Worm (Caenorhabditis elegans): ENCODE measurements around the gene gei-15.

- TF ChIP-seq tlp-1 (tag; optimal IDR thresholded peaks at IDR 0.05) (no peak), pqm-1 (tag; optimal IDR thresholded peaks at IDR 0.05) (no peak), fkh-4 (tag; optimal IDR thresholded peaks at IDR 0.05; ENCODE audit: borderline replicate concordance) (no peak), snpc-4 (tag; optimal IDR thresholded peaks at IDR 0.05) (no peak), grh-1 (GFP tag; IDR thresholded peaks at IDR 0.05) (no peak), lsy-2 (tag; optimal IDR thresholded peaks at IDR 0.05) (no peak), fos-1 (tag; optimal IDR thresholded peaks at IDR 0.05) (no peak), unc-130 (tag; optimal IDR thresholded peaks at IDR 0.05) (no peak), blmp-1 (tag; optimal IDR thresholded peaks at IDR 0.05) (no peak), zag-1 (tag; optimal IDR thresholded peaks at IDR 0.05) (no peak), ztf-11 (tag; optimal IDR thresholded peaks at IDR 0.05) (no peak), fkh-8 (tag; optimal IDR thresholded peaks at IDR 0.05) (no peak), lin-15B (tag; optimal IDR thresholded peaks at IDR 0.05) (no peak), unc-62 (GFP tag; optimal IDR thresholded peaks at IDR 0.05) (no peak)
Observed at ce11 chrX:6823218-6823979, at the start of gene gei-15.
